Worm (Caenorhabditis elegans) whole organism, young adult: ENCODE results near the gene pigm-1.

Experiments used
- C17E4.6 ChIP-seq: fragments of 200-800 bp; sonication (Bioruptor generic); IDR thresholded peaks from 2 replicates; pipeline ENCODE4 v1.3.6; 2022; ENCODE audit warnings: missing genetic modification reagents, missing genetic modification characterization, missing compliant biosample characterization
- D2030.7 ChIP-seq: fragments of 200-800 bp; sonication (Bioruptor generic); IDR thresholded peaks from 2 replicates; pipeline ENCODE4 v1.3.6; 2022; ENCODE audit warnings: missing genetic modification reagents, missing genetic modification characterization, missing compliant biosample characterization
- F23B12.7 ChIP-seq: sonication (generic microtip); optimal IDR thresholded peaks from 2 replicates; lab custom pipeline; 2017; ENCODE audit warnings: missing genetic modification characterization, mild to moderate bottlenecking, missing compliant biosample characterization, antibody characterized with exemption, moderate library complexity; ENCODE audit not compliant: insufficient read depth
- F37B4.10 ChIP-seq: fragments of 200-800 bp; sonication (Bioruptor generic); IDR thresholded peaks from 2 replicates; pipeline ENCODE4 v1.3.6; 2022; ENCODE audit warnings: missing genetic modification characterization, missing compliant biosample characterization
- F52B5.7 ChIP-seq: sonication (generic microtip); optimal IDR thresholded peaks from 2 replicates; lab custom pipeline; 2016; ENCODE audit warnings: mild to moderate bottlenecking, missing genetic modification characterization, missing compliant biosample characterization
- K12H6.12 ChIP-seq: fragments of 200-800 bp; sonication (Bioruptor generic); optimal IDR thresholded peaks from 2 replicates; lab custom pipeline; 2018; ENCODE audit warnings: mild to moderate bottlenecking, missing genetic modification characterization, missing compliant biosample characterization
- T07F8.4 ChIP-seq: sonication (generic microtip); optimal IDR thresholded peaks from 2 replicates; lab custom pipeline; 2016; ENCODE audit warnings: mild to moderate bottlenecking, missing genetic modification characterization, moderate library complexity, missing compliant biosample characterization
- T26A5.8 ChIP-seq: sonication (generic microtip); optimal IDR thresholded peaks from 2 replicates; lab custom pipeline; 2016; ENCODE audit warnings: missing genetic modification characterization, missing compliant biosample characterization
- ama-1 ChIP-seq, 3 experiments: fragments of 150-350 bp in 1 of 3; sonication (generic microtip) in 2 of 3; optimal IDR thresholded peaks; 2 replicates each; lab custom pipeline; 2014 to 2018; ENCODE audit warnings: missing biosample characterization in 2 of 3, missing genetic modification characterization in 2 of 3, missing genetic modification reagents in 2 of 3
- attf-3 ChIP-seq: fragments of 200-800 bp; sonication (Bioruptor generic); conservative IDR thresholded peaks from 2 replicates; pipeline ENCODE4 v1.3.6; 2022; ENCODE audit warnings: missing genetic modification reagents, missing genetic modification characterization, missing compliant biosample characterization
- bed-2 ChIP-seq: fragments of 200-800 bp; sonication (Bioruptor generic); IDR thresholded peaks from 2 replicates; pipeline ENCODE4 v1.3.6; 2022; ENCODE audit warnings: missing genetic modification reagents, missing genetic modification characterization, missing compliant biosample characterization
- ceh-40 ChIP-seq: fragments of 200-800 bp; sonication (Bioruptor generic); IDR thresholded peaks from 2 replicates; pipeline ENCODE4 v1.3.6; 2022; ENCODE audit warnings: missing genetic modification characterization, missing compliant biosample characterization
- dox-1 ChIP-seq: fragments of 200-800 bp; sonication (Bioruptor generic); IDR thresholded peaks from 2 replicates; pipeline ENCODE4 v1.3.6; 2022; ENCODE audit warnings: missing genetic modification reagents, missing genetic modification characterization, missing compliant biosample characterization
- dpff-1 ChIP-seq: sonication (generic microtip); optimal IDR thresholded peaks from 2 replicates; lab custom pipeline; 2017; ENCODE audit warnings: mild to moderate bottlenecking, missing genetic modification characterization, missing compliant biosample characterization
- egl-18 ChIP-seq: fragments of 200-800 bp; sonication (Bioruptor generic); IDR thresholded peaks from 2 replicates; pipeline ENCODE4 v1.3.6; 2022; ENCODE audit warnings: missing genetic modification reagents, missing genetic modification characterization, missing compliant biosample characterization
- egrh-3 ChIP-seq: fragments of 200-800 bp; sonication (Bioruptor generic); IDR thresholded peaks from 2 replicates; pipeline ENCODE4 v1.3.6; 2022; ENCODE audit warnings: missing genetic modification reagents, missing genetic modification characterization, missing compliant biosample characterization
- fkh-3 ChIP-seq: sonication (generic microtip); optimal IDR thresholded peaks from 2 replicates; lab custom pipeline; 2016; ENCODE audit warnings: mild to moderate bottlenecking, missing genetic modification characterization, missing compliant biosample characterization
- gei-17 ChIP-seq: fragments of 200-800 bp; sonication (Bioruptor generic); optimal IDR thresholded peaks from 2 replicates; lab custom pipeline; 2018; ENCODE audit warnings: mild to moderate bottlenecking, missing genetic modification characterization, missing compliant biosample characterization
- him-1 ChIP-seq: sonication (generic microtip); optimal IDR thresholded peaks from 2 replicates; lab custom pipeline; 2016; ENCODE audit warnings: missing genotype, missing genetic modification reagents, missing genetic modification characterization, missing compliant biosample characterization
- hlh-26 ChIP-seq: fragments of 200-800 bp; sonication (Bioruptor generic); conservative IDR thresholded peaks from 2 replicates; pipeline ENCODE4 v1.3.6; 2022; ENCODE audit warnings: missing genetic modification reagents, missing genetic modification characterization, missing compliant biosample characterization
- hmg-1.2 ChIP-seq: fragments of 200-800 bp; sonication (Bioruptor generic); IDR thresholded peaks from 2 replicates; pipeline ENCODE4 v1.3.6; 2022; ENCODE audit warnings: missing genetic modification reagents, missing genetic modification characterization, missing compliant biosample characterization
- hrde-1 ChIP-seq: sonication (generic microtip); optimal IDR thresholded peaks from 2 replicates; lab custom pipeline; 2016; ENCODE audit warnings: missing genetic modification characterization, mild to moderate bottlenecking, missing compliant biosample characterization, moderate library complexity, missing genotype, missing genetic modification reagents, borderline replicate concordance
- lag-1 ChIP-seq: fragments of 200-800 bp; sonication (Bioruptor generic); IDR thresholded peaks from 2 replicates; pipeline ENCODE4 v1.3.6; 2022; ENCODE audit warnings: missing genetic modification reagents, missing genetic modification characterization, missing compliant biosample characterization
- let-607 ChIP-seq, 2 experiments: fragments of 200-800 bp in 1 of 2; sonication (Bioruptor generic) in 1 of 2; sonication (generic microtip) in 1 of 2; optimal IDR thresholded peaks; 2 replicates each; lab custom pipeline; 2016 to 2018; ENCODE audit warnings: mild to moderate bottlenecking in 2 of 2, missing compliant biosample characterization in 2 of 2, missing genetic modification characterization in 2 of 2, moderate library complexity in 2 of 2, missing genotype in 1 of 2
- lin-35 ChIP-seq, 3 experiments: fragments of 150-350 bp in 2 of 3; sonication (generic microtip) in 1 of 3; optimal IDR thresholded peaks; 2 replicates each; lab custom pipeline; 2014 to 2018; ENCODE audit warnings: missing biosample characterization in 3 of 3, missing genetic modification characterization in 3 of 3, missing genetic modification reagents in 3 of 3
- lin-40 ChIP-seq: sonication (generic microtip); optimal IDR thresholded peaks from 2 replicates; lab custom pipeline; 2016; ENCODE audit warnings: missing genetic modification characterization, mild to moderate bottlenecking, missing compliant biosample characterization, missing genotype, missing genetic modification reagents
- lsy-27 ChIP-seq: sonication (generic microtip); optimal IDR thresholded peaks from 2 replicates; lab custom pipeline; 2017; ENCODE audit warnings: missing genetic modification characterization, mild to moderate bottlenecking, missing compliant biosample characterization, antibody characterized with exemption, missing genotype, borderline replicate concordance; ENCODE audit not compliant: insufficient read depth
- madf-10 ChIP-seq: sonication (generic microtip); optimal IDR thresholded peaks from 2 replicates; lab custom pipeline; 2016; ENCODE audit warnings: mild to moderate bottlenecking, missing genetic modification characterization, missing compliant biosample characterization
- madf-6 ChIP-seq: fragments of 200-800 bp; sonication (Bioruptor generic); IDR thresholded peaks from 2 replicates; pipeline ENCODE4 v1.3.6; 2022; ENCODE audit warnings: missing genetic modification reagents, missing genetic modification characterization, missing compliant biosample characterization
- madf-8 ChIP-seq: fragments of 200-800 bp; sonication (Bioruptor generic); conservative IDR thresholded peaks from 2 replicates; pipeline ENCODE4 v1.3.6; 2022; ENCODE audit warnings: missing genetic modification reagents, missing genetic modification characterization, missing compliant biosample characterization
- mxl-1 ChIP-seq: sonication (generic microtip); optimal IDR thresholded peaks from 2 replicates; lab custom pipeline; 2016; ENCODE audit warnings: missing genetic modification characterization, missing compliant biosample characterization
- nfya-1 ChIP-seq: sonication (generic microtip); optimal IDR thresholded peaks from 2 replicates; lab custom pipeline; 2017; ENCODE audit warnings: antibody characterized with exemption, missing compliant biosample characterization, missing genetic modification characterization, borderline replicate concordance; ENCODE audit not compliant: insufficient read depth
- nfyb-1 ChIP-seq: fragments of 200-800 bp; sonication (Bioruptor generic); IDR thresholded peaks from 2 replicates; pipeline ENCODE4 v1.3.6; 2022; ENCODE audit warnings: missing genetic modification reagents, missing genetic modification characterization, missing compliant biosample characterization
- nhr-80 ChIP-seq: sonication (generic microtip); optimal IDR thresholded peaks from 2 replicates; lab custom pipeline; 2016; ENCODE audit warnings: missing genetic modification characterization, missing compliant biosample characterization
- nhr-90 ChIP-seq: sonication (generic microtip); optimal IDR thresholded peaks from 2 replicates; lab custom pipeline; 2016; ENCODE audit warnings: missing genotype, mild to moderate bottlenecking, missing genetic modification characterization, missing compliant biosample characterization
- repo-1 ChIP-seq: sonication (generic microtip); optimal IDR thresholded peaks from 2 replicates; lab custom pipeline; 2017; ENCODE audit warnings: mild to moderate bottlenecking, missing genetic modification characterization, missing compliant biosample characterization
- snpc-1.3 ChIP-seq: sonication (generic microtip); optimal IDR thresholded peaks from 2 replicates; lab custom pipeline; 2017; ENCODE audit warnings: missing genetic modification characterization, mild to moderate bottlenecking, missing compliant biosample characterization, antibody characterized with exemption, moderate library complexity, missing genotype, missing genetic modification reagents; ENCODE audit not compliant: insufficient read depth
- snpc-4 ChIP-seq, 5 experiments: fragments of 150-350 bp in 1 of 5; sonication (generic microtip) in 4 of 5; optimal IDR thresholded peaks; 2 replicates each; lab custom pipeline; 2014 to 2018; ENCODE audit warnings: missing genetic modification characterization in 5 of 5, missing biosample characterization in 3 of 5, antibody characterized with exemption in 2 of 5, mild to moderate bottlenecking in 2 of 5, missing compliant biosample characterization in 2 of 5, missing genotype in 2 of 5, moderate library complexity in 2 of 5, missing genetic modification reagents in 1 of 5
- sptf-2 ChIP-seq: fragments of 200-800 bp; sonication (Bioruptor generic); optimal IDR thresholded peaks from 2 replicates; lab custom pipeline; 2018; ENCODE audit warnings: mild to moderate bottlenecking, missing genetic modification characterization, missing compliant biosample characterization
- tbp1 ChIP-seq: fragments of 200-800 bp; sonication (Bioruptor generic); optimal IDR thresholded peaks from 2 replicates; lab custom pipeline; 2018; ENCODE audit warnings: mild to moderate bottlenecking, missing genetic modification characterization, missing compliant biosample characterization
- tbx-9 ChIP-seq: sonication (generic microtip); optimal IDR thresholded peaks from 2 replicates; lab custom pipeline; 2016; ENCODE audit warnings: borderline replicate concordance, missing genetic modification characterization, inconsistent platforms, missing compliant biosample characterization
- xnd-1 ChIP-seq: sonication (generic microtip); optimal IDR thresholded peaks from 2 replicates; lab custom pipeline; 2016; ENCODE audit warnings: missing genotype, missing genetic modification reagents, missing genetic modification characterization, missing compliant biosample characterization
- ztf-22 ChIP-seq: fragments of 200-800 bp; sonication (Bioruptor generic); optimal IDR thresholded peaks from 2 replicates; lab custom pipeline; 2018; ENCODE audit warnings: mild to moderate bottlenecking, missing genetic modification characterization, moderate library complexity, missing compliant biosample characterization
- ztf-26 ChIP-seq: sonication (generic microtip); optimal IDR thresholded peaks from 2 replicates; lab custom pipeline; 2017; ENCODE audit warnings: missing genetic modification characterization, missing compliant biosample characterization
- ztf-6 ChIP-seq: fragments of 200-800 bp; sonication (Bioruptor generic); IDR thresholded peaks from 2 replicates; pipeline ENCODE4 v1.3.6; 2022; ENCODE audit warnings: missing genetic modification reagents, missing genetic modification characterization, missing compliant biosample characterization

pigm-1 gene

ce11 chrII:11333846-11334638 is 14.2 kb upstream of the pigm-1 start (continued):
- TF ChIP-seq ztf-22 (GFP tag; lab: Kevin White, UChicago), result no peak
- no peak for TF ChIP-seq lsy-27 (tag; lab: Kevin White, UChicago)
- no peak for TF ChIP-seq ceh-40 (GFP tag; lab: Robert Waterston, UW)
- TF ChIP-seq hrde-1 (tag; lab: Kevin White, UChicago), result no peak
- no peak for TF ChIP-seq sptf-2 (GFP tag; lab: Kevin White, UChicago)
- no peak for TF ChIP-seq fkh-3
- no peak for TF ChIP-seq C17E4.6
- no peak for TF ChIP-seq ama-1 (optimal IDR thresholded peaks at IDR 0.05; lab: Kevin White, UChicago)
- peak in 1 of 2 experiments; percentile 48 for TF ChIP-seq ama-1 (GFP tag; optimal IDR thresholded peaks at IDR 0.05; lab: Kevin White, UChicago)
- no peak for TF ChIP-seq egrh-3 (GFP tag; lab: Robert Waterston, UW)
- no peak for TF ChIP-seq attf-3
- no peak for TF ChIP-seq him-1 (tag; lab: Kevin White, UChicago)
- no peak for TF ChIP-seq dpff-1 (tag; lab: Kevin White, UChicago)
- peak; percentile 57 for TF ChIP-seq nfyb-1 (GFP tag; lab: Robert Waterston, UW)
- no peak for TF ChIP-seq snpc-4 (GFP tag; optimal IDR thresholded peaks at IDR 0.05; lab: Kevin White, UChicago)
- TF ChIP-seq snpc-4 (tag; optimal IDR thresholded peaks at IDR 0.05; lab: Kevin White, UChicago), result peak; percentile 65 to 94 (median 93)
- no peak for TF ChIP-seq tbx-9 (tag; lab: Kevin White, UChicago)
- TF ChIP-seq K12H6.12, result no peak
- TF ChIP-seq gei-17, result no peak
- no peak for TF ChIP-seq T26A5.8 (tag; lab: Kevin White, UChicago)
- TF ChIP-seq T07F8.4 (tag; lab: Kevin White, UChicago), result no peak
- peak; percentile 72 for TF ChIP-seq madf-6
- TF ChIP-seq xnd-1, result no peak
- TF ChIP-seq F37B4.10, result no peak
- 0 out of 2 replicates have a peak, but pooled peaks have one; percentile 8 for TF ChIP-seq D2030.7 (GFP tag; lab: Robert Waterston, UW)
- no peak; the same call in 1 of the 2 replicates for TF ChIP-seq madf-8 (GFP tag; lab: Robert Waterston, UW)
- TF ChIP-seq tbp1, result peak; percentile 85
- no peak for TF ChIP-seq hlh-26 (GFP tag; lab: Robert Waterston, UW)
- peak; percentile 68 for TF ChIP-seq dox-1 (GFP tag; lab: Robert Waterston, UW)
- TF ChIP-seq nfya-1 (tag; lab: Kevin White, UChicago), result no peak
- no peak for TF ChIP-seq F52B5.7 (tag; lab: Kevin White, UChicago)
- peak; percentile 11 for TF ChIP-seq nhr-90 (tag; lab: Kevin White, UChicago)
- no peak for TF ChIP-seq ztf-6 (GFP tag; lab: Robert Waterston, UW)
- TF ChIP-seq madf-10 (tag; lab: Kevin White, UChicago), result no peak
- TF ChIP-seq nhr-80 (tag; lab: Kevin White, UChicago), result peak; percentile 48
- TF ChIP-seq F23B12.7, result no peak
- no peak for TF ChIP-seq repo-1 (tag; lab: Kevin White, UChicago)
- peak in 1 of 2 experiments; percentile 33 for TF ChIP-seq let-607 (tag; optimal IDR thresholded peaks at IDR 0.05; lab: Kevin White, UChicago)
- peak; percentile 61 for TF ChIP-seq snpc-1.3
- no peak for TF ChIP-seq egl-18 (GFP tag; lab: Robert Waterston, UW)
- no peak for TF ChIP-seq mxl-1 (tag; lab: Kevin White, UChicago)
- TF ChIP-seq ztf-26 (tag; lab: Kevin White, UChicago), result peak; percentile 26
- TF ChIP-seq lag-1, result no peak
- TF ChIP-seq lin-35 (GFP tag; optimal IDR thresholded peaks at IDR 0.05; lab: Kevin White, UChicago), result no peak
- no peak for TF ChIP-seq bed-2 (GFP tag; lab: Robert Waterston, UW)
- peak; percentile 7 for TF ChIP-seq lin-40 (tag; lab: Kevin White, UChicago)
- peak; percentile 22 for TF ChIP-seq hmg-1.2 (GFP tag; lab: Robert Waterston, UW)
